Fruit fly (Drosophila melanogaster): ENCODE measurements around the gene twin.

Gene twin

DNA sequence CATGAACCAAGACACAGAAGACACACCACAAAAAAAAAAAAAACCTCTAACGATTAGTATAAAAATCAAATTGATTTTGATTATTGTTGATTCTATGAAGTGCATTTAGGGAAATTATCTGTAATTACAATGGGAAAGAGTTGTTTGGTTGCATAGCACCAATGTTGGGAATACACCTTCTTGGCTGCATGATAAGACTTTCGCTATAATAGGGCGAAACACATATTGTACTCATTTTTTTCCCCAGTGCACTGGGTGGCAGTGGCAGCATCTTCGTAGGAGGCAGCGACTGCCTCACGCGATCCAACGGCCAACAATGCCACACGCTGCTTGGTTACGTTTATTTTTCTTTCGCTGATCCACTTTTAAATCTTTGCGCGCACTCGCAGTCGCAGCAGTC is 17.7 kb downstream of the twin start (continued):
- 0 out of 2 replicates have a peak, but pooled peaks have one; percentile 30 for TF ChIP-seq CG11294 (GFP tag; IDR thresholded peaks at IDR 0.05)
- peak; percentile 56 for TF ChIP-seq CG8119 (GFP tag; IDR thresholded peaks at IDR 0.05)
- TF ChIP-seq net (GFP tag; optimal IDR thresholded peaks at IDR 0.05) = peak; percentile 10
- TF ChIP-seq cyc (GFP tag; optimal IDR thresholded peaks at IDR 0.05) = peak; percentile 16
- TF ChIP-seq Hr39 (GFP tag; optimal IDR thresholded peaks at IDR 0.05) = peak; percentile 19
- TF ChIP-seq Gug (GFP tag; IDR thresholded peaks at IDR 0.05) = no peak
- TF ChIP-seq CG34406 (GFP tag; optimal IDR thresholded peaks at IDR 0.05) = peak; percentile 12
- peak; percentile 22; the same call in 1 of the 3 replicates for TF ChIP-seq eg (GFP tag; IDR thresholded peaks at IDR 0.05)
- TF ChIP-seq Ets21C (GFP tag; optimal IDR thresholded peaks at IDR 0.05) = no peak
- TF ChIP-seq CG10631 (GFP tag; optimal IDR thresholded peaks at IDR 0.05) = peak; percentile 26
- TF ChIP-seq Eip75B (GFP tag; optimal IDR thresholded peaks at IDR 0.05) = peak; percentile 16
- peak; percentile 87 for TF ChIP-seq CG32006 (GFP tag; optimal IDR thresholded peaks at IDR 0.05)
- peak; percentile 40 for TF ChIP-seq pdm3 (GFP tag; optimal IDR thresholded peaks at IDR 0.05)
- TF ChIP-seq fkh (GFP tag; optimal IDR thresholded peaks at IDR 0.05) = no peak

DNA sequence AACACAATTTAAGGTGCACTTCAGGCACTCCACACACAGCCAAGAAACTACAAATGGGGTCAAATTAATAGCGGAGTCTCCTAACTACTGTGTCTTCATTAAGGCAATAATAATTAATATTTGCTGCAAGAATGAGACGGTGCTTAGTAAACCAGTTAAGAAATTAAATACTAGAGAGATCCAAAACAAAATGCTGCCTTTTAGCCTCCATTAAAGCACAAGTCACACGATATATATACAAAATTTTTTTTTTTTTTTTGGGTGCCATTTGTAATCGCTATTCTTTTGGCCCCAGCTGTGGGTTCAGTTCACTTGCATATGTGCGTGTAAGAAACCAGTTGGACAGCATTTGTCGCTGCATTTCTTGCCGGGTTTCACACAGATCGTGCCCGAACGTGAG is 18.3 kb downstream of the twin start:
- TF ChIP-seq CG32006 (GFP tag; optimal IDR thresholded peaks at IDR 0.05) = peak; percentile 90
- no peak for TF ChIP-seq Hr38 (GFP tag; optimal IDR thresholded peaks at IDR 0.05)
- peak; percentile 90 for TF ChIP-seq CG6276 (GFP tag; optimal IDR thresholded peaks at IDR 0.05)
- TF ChIP-seq spab (GFP tag; optimal IDR thresholded peaks at IDR 0.05) = peak; percentile 69
- TF ChIP-seq Eip78C (GFP tag) = peak; percentile 98
- TF ChIP-seq CG3032 (tag; optimal IDR thresholded peaks at IDR 0.05) = peak; percentile 71
- TF ChIP-seq eg (GFP tag; IDR thresholded peaks at IDR 0.05) = peak; percentile 84
- TF ChIP-seq CG6854 (GFP tag; optimal IDR thresholded peaks at IDR 0.05) = peak; percentile 77
- TF ChIP-seq Smox (GFP tag; optimal IDR thresholded peaks at IDR 0.05) = peak; percentile 81
- TF ChIP-seq salr (GFP tag; optimal IDR thresholded peaks at IDR 0.05) = peak; percentile 18 to 76
- peak; percentile 84 for TF ChIP-seq lz (GFP tag; optimal IDR thresholded peaks at IDR 0.05)
- TF ChIP-seq CG7368 (GFP tag; optimal IDR thresholded peaks at IDR 0.05) = peak; percentile 79
- TF ChIP-seq Sox15 (GFP tag; optimal IDR thresholded peaks at IDR 0.05) = peak; percentile 79
- TF ChIP-seq Blimp-1 (GFP tag; optimal IDR thresholded peaks at IDR 0.05) = peak; percentile 31
- peak; percentile 86 for TF ChIP-seq achi (GFP tag; optimal IDR thresholded peaks at IDR 0.05)
- peak; percentile 89 for TF ChIP-seq pdm3 (GFP tag; optimal IDR thresholded peaks at IDR 0.05)
- TF ChIP-seq acj6 (GFP tag; optimal IDR thresholded peaks at IDR 0.05) = peak; percentile 85
- no peak for TF ChIP-seq fkh (GFP tag; optimal IDR thresholded peaks at IDR 0.05)
- peak; percentile 80 for TF ChIP-seq CG6808 (GFP tag; optimal IDR thresholded peaks at IDR 0.05)
- TF ChIP-seq CG1621 (tag; optimal IDR thresholded peaks at IDR 0.05) = peak; percentile 53
- peak; percentile 84 for TF ChIP-seq CG6792 (GFP tag; optimal IDR thresholded peaks at IDR 0.05)
- TF ChIP-seq CG9139 (GFP tag; optimal IDR thresholded peaks at IDR 0.05) = peak; percentile 26
- peak; percentile 73 for TF ChIP-seq Ets21C (GFP tag; optimal IDR thresholded peaks at IDR 0.05)
- TF ChIP-seq CG8119 (GFP tag; IDR thresholded peaks at IDR 0.05) = peak; percentile 94
- TF ChIP-seq CG10631 (GFP tag; optimal IDR thresholded peaks at IDR 0.05) = peak; percentile 79
- peak; percentile 72 for TF ChIP-seq dsx (GFP tag; optimal IDR thresholded peaks at IDR 0.05; ENCODE audit: poor library complexity, severe bottlenecking)
- TF ChIP-seq Gug (GFP tag; IDR thresholded peaks at IDR 0.05) = peak; percentile 80
- TF ChIP-seq cyc (GFP tag; optimal IDR thresholded peaks at IDR 0.05) = peak; percentile 76
- peak; percentile 89 for TF ChIP-seq topi (GFP tag; optimal IDR thresholded peaks at IDR 0.05)
- TF ChIP-seq CG34406 (GFP tag; optimal IDR thresholded peaks at IDR 0.05) = peak; percentile 84
- peak; percentile 82 to 86 for TF ChIP-seq ss (GFP tag; optimal IDR thresholded peaks at IDR 0.05)
- peak; percentile 92 for TF ChIP-seq Sox102F (GFP tag; optimal IDR thresholded peaks at IDR 0.05)
- TF ChIP-seq CG4318 (GFP tag; optimal IDR thresholded peaks at IDR 0.05) = peak; percentile 76
- peak; percentile 72 for TF ChIP-seq CG10669 (GFP tag; optimal IDR thresholded peaks at IDR 0.05)
- peak; percentile 92 for TF ChIP-seq Hr4 (GFP tag; optimal IDR thresholded peaks at IDR 0.05)
- peak; percentile 80 for TF ChIP-seq CG6163 (GFP tag; IDR thresholded peaks at IDR 0.05)
- TF ChIP-seq Sox14 (GFP tag; optimal IDR thresholded peaks at IDR 0.05) = peak; percentile 89
- peak; percentile 85 for TF ChIP-seq CG8632 (GFP tag; optimal IDR thresholded peaks at IDR 0.05)
- TF ChIP-seq CG16779 (tag; optimal IDR thresholded peaks at IDR 0.05) = peak; percentile 78
- TF ChIP-seq fd85E (GFP tag; optimal IDR thresholded peaks at IDR 0.05) = peak; percentile 52
- peak; percentile 89 for TF ChIP-seq esn (GFP tag; optimal IDR thresholded peaks at IDR 0.05)
- peak; percentile 72 for TF ChIP-seq CG8319 (GFP tag; optimal IDR thresholded peaks at IDR 0.05)
- peak; percentile 94 for TF ChIP-seq CG15336 (GFP tag; IDR thresholded peaks at IDR 0.05)
- TF ChIP-seq dac (GFP tag; optimal IDR thresholded peaks at IDR 0.05) = peak; percentile 80
- peak; percentile 88 for TF ChIP-seq Eip75B (GFP tag; optimal IDR thresholded peaks at IDR 0.05)
